Fruit fly (Drosophila melanogaster) whole organism, prepupa: Measurements from ENCODE around the gene CG42780.

Experiments
- Blimp-1 ChIP-seq: fragments of 200-800 bp; sonication (Bioruptor generic); optimal IDR thresholded peaks from 3 replicates; lab custom pipeline; 2017; ENCODE audit warnings: missing biosample characterization, missing genetic modification characterization, mild to moderate bottlenecking, moderate library complexity, missing genetic modification reagents
- CG10631 ChIP-seq: fragments of 200-800 bp; sonication (Bioruptor generic); optimal IDR thresholded peaks from 2 replicates; lab custom pipeline; 2016; ENCODE audit warnings: missing biosample characterization, missing genetic modification characterization
- CG11294 ChIP-seq: fragments of 200-800 bp; sonication (Bioruptor generic); IDR thresholded peaks from 2 replicates; pipeline ENCODE4 v1.3.6; 2022; ENCODE audit warnings: missing biosample characterization, missing genetic modification characterization
- CG11762 ChIP-seq: fragments of 200-800 bp; sonication (Bioruptor generic); optimal IDR thresholded peaks from 3 replicates; lab custom pipeline; 2016; ENCODE audit warnings: missing biosample characterization, missing genetic modification characterization; ENCODE audit not compliant: insufficient read depth
- CG11902 ChIP-seq: fragments of 200-800 bp; sonication (Bioruptor generic); optimal IDR thresholded peaks from 3 replicates; lab custom pipeline; 2016; ENCODE audit warnings: missing biosample characterization, missing genetic modification characterization
- CG1621 ChIP-seq: fragments of 200-800 bp; sonication (Bioruptor generic); optimal IDR thresholded peaks from 3 replicates; lab custom pipeline; 2018; ENCODE audit warnings: missing biosample characterization, mild to moderate bottlenecking, missing genetic modification characterization
- CG3032 ChIP-seq: fragments of 200-800 bp; optimal IDR thresholded peaks from 2 replicates; lab custom pipeline; 2019; ENCODE audit warnings: missing biosample characterization, mild to moderate bottlenecking, missing genetic modification characterization, moderate library complexity
- CG31627 ChIP-seq: fragments of 200-800 bp; sonication (Bioruptor generic); optimal IDR thresholded peaks from 3 replicates; lab custom pipeline; 2016; ENCODE audit warnings: missing biosample characterization, missing genetic modification characterization
- CG32006 ChIP-seq: fragments of 200-800 bp; sonication (Bioruptor generic); optimal IDR thresholded peaks from 3 replicates; lab custom pipeline; 2017; ENCODE audit warnings: missing biosample characterization, mild to moderate bottlenecking, missing genetic modification characterization
- CG34406 ChIP-seq: fragments of 200-800 bp; sonication (Bioruptor generic); optimal IDR thresholded peaks from 3 replicates; lab custom pipeline; 2016; ENCODE audit warnings: missing biosample characterization, missing genetic modification characterization
- CG3919 ChIP-seq: fragments of 200-800 bp; sonication (Bioruptor generic); optimal IDR thresholded peaks from 3 replicates; lab custom pipeline; 2016; ENCODE audit warnings: missing biosample characterization, missing genetic modification characterization
- CG4318 ChIP-seq: fragments of 200-800 bp; sonication (Bioruptor generic); optimal IDR thresholded peaks from 3 replicates; lab custom pipeline; 2017; ENCODE audit warnings: missing biosample characterization, mild to moderate bottlenecking, missing genetic modification characterization
- CG6808 ChIP-seq: fragments of 200-800 bp; sonication (Bioruptor generic); optimal IDR thresholded peaks from 3 replicates; lab custom pipeline; 2017; ENCODE audit warnings: missing biosample characterization, missing genetic modification characterization, mild to moderate bottlenecking, moderate library complexity, missing genetic modification reagents
- CG6854 ChIP-seq: fragments of 200-800 bp; sonication (Bioruptor generic); optimal IDR thresholded peaks from 2 replicates; lab custom pipeline; 2017; ENCODE audit warnings: missing biosample characterization, mild to moderate bottlenecking, missing genetic modification characterization
- CG8119 ChIP-seq: fragments of 200-800 bp; sonication (Bioruptor generic); IDR thresholded peaks from 3 replicates; pipeline ENCODE4 v1.3.6; 2022; ENCODE audit warnings: missing biosample characterization, missing genetic modification characterization
- CG8319 ChIP-seq: fragments of 200-800 bp; sonication (Bioruptor generic); optimal IDR thresholded peaks from 3 replicates; lab custom pipeline; 2016; ENCODE audit warnings: missing biosample characterization, missing genetic modification characterization
- CG8632 ChIP-seq: fragments of 200-800 bp; sonication (Bioruptor generic); optimal IDR thresholded peaks from 3 replicates; lab custom pipeline; 2016; ENCODE audit warnings: missing biosample characterization, missing genetic modification characterization
- CG9139 ChIP-seq: fragments of 200-800 bp; sonication (Bioruptor generic); optimal IDR thresholded peaks from 3 replicates; lab custom pipeline; 2017; ENCODE audit warnings: missing biosample characterization, mild to moderate bottlenecking, missing genetic modification characterization
- Eip75B ChIP-seq: fragments of 200-800 bp; sonication (Bioruptor generic); optimal IDR thresholded peaks from 3 replicates; lab custom pipeline; 2016; ENCODE audit warnings: missing biosample characterization, missing genetic modification characterization
- Eip78C ChIP-seq: fragments of 200-800 bp; sonication (Bioruptor generic); peaks from one replicate; lab custom pipeline; 2016; ENCODE audit warnings: missing biosample characterization, missing genetic modification characterization
- Eip93F ChIP-seq: fragments of 200-800 bp; sonication (Bioruptor generic); optimal IDR thresholded peaks from 2 replicates; lab custom pipeline; 2016; ENCODE audit warnings: missing biosample characterization, mild to moderate bottlenecking, missing genetic modification characterization
- Ets21C ChIP-seq: fragments of 200-800 bp; sonication (Bioruptor generic); optimal IDR thresholded peaks from 3 replicates; lab custom pipeline; 2016; ENCODE audit warnings: missing biosample characterization, missing genetic modification characterization
- Ets96B ChIP-seq: fragments of 200-800 bp; optimal IDR thresholded peaks from 2 replicates; lab custom pipeline; 2019; ENCODE audit warnings: missing biosample characterization, mild to moderate bottlenecking, missing genetic modification characterization, moderate library complexity
- Hr38 ChIP-seq: sonication (Bioruptor generic); optimal IDR thresholded peaks from 2 replicates; lab custom pipeline; 2016; ENCODE audit warnings: missing biosample characterization, missing genetic modification characterization
- Hr4 ChIP-seq: fragments of 200-800 bp; sonication (Bioruptor generic); optimal IDR thresholded peaks from 3 replicates; lab custom pipeline; 2016; ENCODE audit warnings: missing biosample characterization, missing genetic modification characterization
- Lpt ChIP-seq: fragments of 200-800 bp; sonication (Bioruptor generic); optimal IDR thresholded peaks from 3 replicates; lab custom pipeline; 2016; ENCODE audit warnings: missing biosample characterization, missing genetic modification characterization
- Met ChIP-seq: fragments of 200-800 bp; sonication (Bioruptor generic); optimal IDR thresholded peaks from 3 replicates; lab custom pipeline; 2016; ENCODE audit warnings: missing biosample characterization, missing genetic modification characterization
- OdsH ChIP-seq: fragments of 200-800 bp; sonication (Bioruptor generic); optimal IDR thresholded peaks from 3 replicates; lab custom pipeline; 2016; ENCODE audit warnings: missing biosample characterization, missing genetic modification characterization
- Smox ChIP-seq: fragments of 200-800 bp; sonication (Bioruptor generic); optimal IDR thresholded peaks from 3 replicates; lab custom pipeline; 2016; ENCODE audit warnings: missing biosample characterization, missing genetic modification characterization
- Sox14 ChIP-seq: fragments of 200-800 bp; sonication (Bioruptor generic); optimal IDR thresholded peaks from 3 replicates; lab custom pipeline; 2016; ENCODE audit warnings: missing biosample characterization, missing genetic modification characterization
- Sox15 ChIP-seq: fragments of 200-800 bp; sonication (Bioruptor generic); optimal IDR thresholded peaks from 3 replicates; lab custom pipeline; 2016; ENCODE audit warnings: missing biosample characterization, missing genetic modification characterization
- achi ChIP-seq: fragments of 200-800 bp; sonication (Bioruptor generic); optimal IDR thresholded peaks from 3 replicates; lab custom pipeline; 2016; ENCODE audit warnings: missing biosample characterization, missing genetic modification characterization
- acj6 ChIP-seq: fragments of 200-800 bp; sonication (Bioruptor generic); optimal IDR thresholded peaks from 3 replicates; lab custom pipeline; 2016; ENCODE audit warnings: missing biosample characterization, missing genetic modification characterization
- cyc ChIP-seq: fragments of 200-800 bp; sonication (Bioruptor generic); optimal IDR thresholded peaks from 3 replicates; lab custom pipeline; 2016; ENCODE audit warnings: missing biosample characterization, missing genetic modification characterization
- dac ChIP-seq: fragments of 200-800 bp; sonication (Bioruptor generic); optimal IDR thresholded peaks from 2 replicates; lab custom pipeline; 2017; ENCODE audit warnings: missing biosample characterization, mild to moderate bottlenecking, missing genetic modification characterization
- eg ChIP-seq: fragments of 200-800 bp; sonication (Bioruptor generic); IDR thresholded peaks from 3 replicates; pipeline ENCODE4 v1.3.6; 2022; ENCODE audit warnings: missing biosample characterization, missing genetic modification characterization
- esn ChIP-seq: fragments of 200-800 bp; sonication (Bioruptor generic); optimal IDR thresholded peaks from 2 replicates; lab custom pipeline; 2016; ENCODE audit warnings: missing biosample characterization, mild to moderate bottlenecking, missing genetic modification characterization, moderate library complexity
- fd59A ChIP-seq: fragments of 200-800 bp; sonication (Bioruptor generic); optimal IDR thresholded peaks from 2 replicates; lab custom pipeline; 2017; ENCODE audit warnings: missing biosample characterization, mild to moderate bottlenecking, missing genetic modification characterization, missing genetic modification reagents
- fd85E ChIP-seq: fragments of 200-800 bp; sonication (Bioruptor generic); optimal IDR thresholded peaks from 3 replicates; lab custom pipeline; 2016; ENCODE audit warnings: missing biosample characterization, missing genetic modification characterization
- fkh ChIP-seq: fragments of 200-800 bp; sonication (Bioruptor generic); optimal IDR thresholded peaks from 3 replicates; lab custom pipeline; 2017; ENCODE audit warnings: missing biosample characterization, mild to moderate bottlenecking, missing genetic modification characterization, moderate library complexity
- net ChIP-seq: fragments of 200-800 bp; sonication (Bioruptor generic); optimal IDR thresholded peaks from 3 replicates; lab custom pipeline; 2016; ENCODE audit warnings: missing biosample characterization, missing genetic modification characterization
- pdm3 ChIP-seq: fragments of 200-800 bp; sonication (Bioruptor generic); optimal IDR thresholded peaks from 3 replicates; lab custom pipeline; 2016; ENCODE audit warnings: missing biosample characterization, missing genetic modification characterization
- salr ChIP-seq, 2 experiments: fragments of 200-800 bp; sonication (Bioruptor generic); optimal IDR thresholded peaks; 3 replicates each; lab custom pipeline; 2016 to 2018; ENCODE audit warnings: missing biosample characterization in 2 of 2, missing genetic modification characterization in 2 of 2, mild to moderate bottlenecking in 1 of 2
- ss ChIP-seq, 2 experiments: fragments of 200-800 bp; sonication (Bioruptor generic); optimal IDR thresholded peaks; 2 replicates in 1 of 2; 3 replicates in 1 of 2; lab custom pipeline; 2017 to 2018; ENCODE audit warnings: mild to moderate bottlenecking in 2 of 2, missing biosample characterization in 2 of 2, missing genetic modification characterization in 2 of 2, moderate library complexity in 1 of 2
- topi ChIP-seq: fragments of 200-800 bp; sonication (Bioruptor generic); optimal IDR thresholded peaks from 3 replicates; lab custom pipeline; 2016; ENCODE audit warnings: missing biosample characterization, missing genetic modification characterization
- vri ChIP-seq: fragments of 200-800 bp; sonication (Bioruptor generic); optimal IDR thresholded peaks from 3 replicates; lab custom pipeline; 2016; ENCODE audit warnings: missing biosample characterization, mild to moderate bottlenecking, missing genetic modification characterization

Gene CG42780

DNA sequence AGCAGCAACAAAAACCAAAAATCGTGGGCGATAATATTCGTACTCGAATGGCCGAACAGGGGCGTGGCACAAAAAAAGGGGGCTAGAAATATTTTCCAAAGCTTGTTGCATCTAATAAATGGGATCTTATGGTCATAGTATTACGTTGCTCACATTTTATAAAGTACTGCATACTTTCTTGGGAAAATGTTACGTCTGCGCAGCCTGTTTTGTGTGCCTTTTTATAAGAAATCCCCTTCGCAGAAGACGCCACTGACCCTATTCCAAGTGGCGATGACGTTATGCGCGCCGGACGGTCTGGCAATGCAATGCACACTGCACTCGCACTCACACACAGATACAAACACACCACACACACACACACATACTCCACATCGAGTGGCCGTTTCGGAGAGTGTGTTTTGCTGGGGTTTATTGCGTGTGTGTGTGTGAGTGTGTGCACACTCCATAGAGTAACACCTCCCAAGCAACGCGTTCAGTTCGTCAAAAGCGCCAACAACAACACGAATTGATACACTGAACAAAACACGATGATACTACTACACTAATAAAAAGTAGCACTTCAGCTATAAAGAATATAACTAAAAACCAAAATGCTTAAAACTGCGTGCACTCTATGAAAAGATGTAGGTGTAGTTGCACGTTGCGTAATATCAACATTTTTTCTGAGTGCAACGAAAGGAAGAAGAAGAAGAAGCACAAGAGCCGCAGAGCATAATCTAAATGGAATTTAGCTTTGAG lies 38.7 kb downstream of the CG42780 start (continued):
- TF ChIP-seq ss (GFP tag; optimal IDR thresholded peaks at IDR 0.05; lab: Kevin White, UChicago): peak; percentile 80 to 87
- TF ChIP-seq CG6808: peak; percentile 81
- TF ChIP-seq Lpt: peak; percentile 81
- peak; percentile 82 for TF ChIP-seq Ets96B (tag; lab: Kevin White, UChicago)
- TF ChIP-seq Hr38 (GFP tag; lab: Kevin White, UChicago): no peak
- peak; percentile 85 for TF ChIP-seq CG3032 (tag; lab: Kevin White, UChicago)
- TF ChIP-seq CG11902 (GFP tag; lab: Kevin White, UChicago): peak; percentile 82
- peak; percentile 15 for TF ChIP-seq fd85E (GFP tag; lab: Kevin White, UChicago)
- peak; percentile 89 for TF ChIP-seq pdm3
- TF ChIP-seq fkh (GFP tag; lab: Kevin White, UChicago): peak; percentile 39
- peak; percentile 91 for TF ChIP-seq OdsH (GFP tag; lab: Kevin White, UChicago)
- peak; percentile 89 for TF ChIP-seq acj6 (GFP tag; lab: Kevin White, UChicago)
- peak; percentile 60 for TF ChIP-seq CG6854
- peak; percentile 75 for TF ChIP-seq achi (GFP tag; lab: Kevin White, UChicago)
- TF ChIP-seq Sox14 (GFP tag; lab: Kevin White, UChicago): peak; percentile 84
- peak; percentile 73 for TF ChIP-seq CG8319 (GFP tag; lab: Kevin White, UChicago)
- peak; percentile 86 for TF ChIP-seq CG3919 (GFP tag; lab: Kevin White, UChicago)
- peak; percentile 79 for TF ChIP-seq Eip75B (GFP tag; lab: Kevin White, UChicago)
- TF ChIP-seq salr (GFP tag; optimal IDR thresholded peaks at IDR 0.05; lab: Kevin White, UChicago): peak; percentile 63 to 94
- peak; percentile 80 for TF ChIP-seq CG11294 (GFP tag; lab: Robert Waterston, UW)
- peak; percentile 85 for TF ChIP-seq topi (GFP tag; lab: Kevin White, UChicago)
- TF ChIP-seq CG9139 (GFP tag; lab: Kevin White, UChicago): peak; percentile 69
- peak; percentile 81 for TF ChIP-seq Sox15

DNA sequence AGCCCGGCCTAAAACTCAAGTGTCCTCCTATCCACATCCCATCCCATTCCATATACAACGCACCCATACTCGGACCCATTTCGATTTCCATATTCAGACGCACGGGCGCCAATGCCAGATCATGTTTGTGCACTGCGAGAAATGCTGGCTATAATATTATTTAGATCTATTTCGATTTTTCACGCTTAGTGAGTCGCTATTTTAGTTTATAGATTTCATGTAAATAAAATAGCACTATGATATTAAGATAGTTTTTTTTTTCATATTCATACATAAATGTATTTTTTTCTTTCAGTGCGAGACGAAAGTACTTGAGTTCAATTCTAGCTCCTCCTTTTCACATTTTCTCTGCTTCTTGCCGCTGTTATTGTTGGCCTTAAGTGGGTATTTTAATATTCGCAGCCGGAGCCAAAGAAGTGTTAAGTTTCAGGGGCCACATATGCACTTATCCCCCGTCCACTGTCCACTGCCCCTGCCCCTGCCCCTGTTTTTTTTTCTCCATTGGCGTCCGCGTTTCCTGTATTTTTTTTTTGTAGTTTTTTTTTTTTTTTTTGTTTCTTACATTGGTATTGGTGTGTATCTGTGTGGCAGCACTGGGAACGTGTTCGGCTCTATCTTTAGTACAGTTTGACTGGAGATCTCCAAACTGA lies 40.0 kb downstream of the CG42780 start:
- TF ChIP-seq CG4318 (peak; percentile 62), CG9139 (GFP tag; lab: Kevin White, UChicago) (peak; percentile 81), Met (GFP tag; lab: Kevin White, UChicago) (peak; percentile 80), esn (GFP tag; lab: Kevin White, UChicago) (peak; percentile 81), fd59A (GFP tag; lab: Kevin White, UChicago) (peak; percentile 72), Hr4 (GFP tag; lab: Kevin White, UChicago) (peak; percentile 65), vri (GFP tag; lab: Kevin White, UChicago) (peak; percentile 53), acj6 (GFP tag; lab: Kevin White, UChicago) (peak; percentile 80), topi (GFP tag; lab: Kevin White, UChicago) (peak; percentile 77), Blimp-1 (GFP tag; lab: Kevin White, UChicago) (no peak), net (GFP tag; lab: Kevin White, UChicago) (peak; percentile 78), CG34406 (peak; percentile 74), Smox (GFP tag; lab: Kevin White, UChicago) (peak; percentile 74), Eip78C (peak; percentile 97), CG10631 (peak; percentile 85), cyc (peak; percentile 56), dac (GFP tag; lab: Kevin White, UChicago) (peak; percentile 36), CG8632 (GFP tag; lab: Kevin White, UChicago) (peak; percentile 72), CG32006 (peak; percentile 80), CG31627 (GFP tag; lab: Kevin White, UChicago) (peak; percentile 48), Ets21C (GFP tag; lab: Kevin White, UChicago) (peak; percentile 16), CG11294 (GFP tag; lab: Robert Waterston, UW) (0 out of 2 replicates have a peak, but pooled peaks have one; percentile 14), CG11762 (GFP tag; lab: Kevin White, UChicago) (peak; percentile 53), Hr38 (GFP tag; lab: Kevin White, UChicago) (no peak), fkh (GFP tag; lab: Kevin White, UChicago) (no peak), CG8319 (GFP tag; lab: Kevin White, UChicago) (peak; percentile 51), salr (GFP tag; optimal IDR thresholded peaks at IDR 0.05; lab: Kevin White, UChicago) (peak; percentile 54 to 79), CG3032 (tag; lab: Kevin White, UChicago) (peak; percentile 76), eg (GFP tag; lab: Robert Waterston, UW) (peak; percentile 59; the same call in 2 of the 3 replicates), Eip93F (GFP tag; lab: Kevin White, UChicago) (no peak), pdm3 (peak; percentile 81), CG1621 (peak; percentile 61), CG8119 (GFP tag; lab: Robert Waterston, UW) (peak; percentile 82), CG6808 (peak; percentile 82)
